Worm (Caenorhabditis elegans): ENCODE results near the gene Y54G2A.10.
A peak's percentile ranks its signal among the peaks of the same experiment; 100 is the strongest.

The Y54G2A.10 gene

ce11 chrIV:2842162-2842561 lies 42.7 kb downstream of the Y54G2A.10 start, which contains the start of gene clec-84:
Gene clec-84, plus strand, starts transcription at chrIV:2842462.
- TF ChIP-seq ztf-11 (tag; optimal IDR thresholded peaks at IDR 0.05): no peak
- TF ChIP-seq ZK546.5 (tag; optimal IDR thresholded peaks at IDR 0.05): no peak
- TF ChIP-seq pqm-1 (tag; optimal IDR thresholded peaks at IDR 0.05): no peak
- TF ChIP-seq mdl-1 (tag; optimal IDR thresholded peaks at IDR 0.05): no peak
- peak; percentile 2 for TF ChIP-seq elt-2 (tag; optimal IDR thresholded peaks at IDR 0.05)
- no peak for TF ChIP-seq ama-1 (optimal IDR thresholded peaks at IDR 0.05)

ce11 chrIV:2843882-2844281 lies 44.4 kb downstream of the Y54G2A.10 start, which contains the start of gene Y54G2A.15:
Gene Y54G2A.15, minus strand, starts transcription at chrIV:2843982.
- TF ChIP-seq skn-1 (tag; optimal IDR thresholded peaks at IDR 0.05): no peak
- no peak for TF ChIP-seq ceh-9 (tag; optimal IDR thresholded peaks at IDR 0.05)
- no peak for TF ChIP-seq mdl-1 (tag; optimal IDR thresholded peaks at IDR 0.05)
- no peak for TF ChIP-seq sea-2 (GFP tag; optimal IDR thresholded peaks at IDR 0.05)
- TF ChIP-seq nfya-1 (tag; optimal IDR thresholded peaks at IDR 0.05; ENCODE audit: insufficient read depth): no peak
- TF ChIP-seq pha-4 (tag; optimal IDR thresholded peaks at IDR 0.05): no peak
- no peak for TF ChIP-seq elt-1 (tag; optimal IDR thresholded peaks at IDR 0.05)
- TF ChIP-seq nhr-76 (tag; optimal IDR thresholded peaks at IDR 0.05): no peak
- no peak for TF ChIP-seq fkh-2 (tag; optimal IDR thresholded peaks at IDR 0.05)
- TF ChIP-seq eor-1 (tag; optimal IDR thresholded peaks at IDR 0.05): no peak
- TF ChIP-seq hmg-11 (tag; optimal IDR thresholded peaks at IDR 0.05): no peak
- TF ChIP-seq nhr-25 (tag; optimal IDR thresholded peaks at IDR 0.05): no peak
- no peak for TF ChIP-seq nhr-23 (tag; optimal IDR thresholded peaks at IDR 0.05)
- no peak for TF ChIP-seq daf-12 (tag; optimal IDR thresholded peaks at IDR 0.05)
- no peak for TF ChIP-seq nhr-28 (tag; optimal IDR thresholded peaks at IDR 0.05)
- TF ChIP-seq ztf-4 (tag; optimal IDR thresholded peaks at IDR 0.05): no peak
- TF ChIP-seq lsy-12 (tag; optimal IDR thresholded peaks at IDR 0.05): no peak
- no peak for TF ChIP-seq mml-1 (tag; optimal IDR thresholded peaks at IDR 0.05)
- TF ChIP-seq nhr-237 (tag; optimal IDR thresholded peaks at IDR 0.05): no peak
- TF ChIP-seq egl-27 (tag; optimal IDR thresholded peaks at IDR 0.05): no peak

- TF ChIP-seq pha-4 (tag; optimal IDR thresholded peaks at IDR 0.05): peak; percentile 98
- TF ChIP-seq elt-2 (tag; optimal IDR thresholded peaks at IDR 0.05): peak; percentile 9
- no peak for TF ChIP-seq unc-39 (tag; optimal IDR thresholded peaks at IDR 0.05)
- TF ChIP-seq zag-1 (tag; optimal IDR thresholded peaks at IDR 0.05): no peak
- TF ChIP-seq lin-15B (tag; optimal IDR thresholded peaks at IDR 0.05): peak; percentile 36
Observed at ce11 chrIV:2846264-2846663, 46.8 kb downstream of the Y54G2A.10 start, which contains the start of gene Y54G2A.40. Gene Y54G2A.40, plus strand, starts transcription at chrIV:2846476.

DNA sequence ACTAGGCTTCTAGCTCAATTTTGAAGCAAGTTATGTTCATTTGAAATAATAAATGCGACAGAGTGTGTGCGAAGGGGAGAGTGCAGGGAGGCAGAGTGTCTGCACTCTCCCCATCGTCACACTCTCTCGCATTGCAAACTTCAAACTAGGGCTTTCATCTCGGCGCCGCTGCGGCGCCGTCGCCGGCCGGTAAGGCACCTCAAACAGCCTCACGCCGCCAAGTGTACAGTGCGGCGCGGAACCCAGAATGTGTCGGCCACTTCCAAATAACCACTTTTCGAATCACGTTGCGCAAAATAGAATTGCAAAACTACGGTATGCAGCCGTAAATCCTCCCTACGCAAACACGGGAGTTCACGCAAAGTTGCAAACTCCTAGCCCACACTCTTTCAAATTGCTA lies 49.8 kb downstream of the Y54G2A.10 start:
- TF ChIP-seq ceh-9 (tag; optimal IDR thresholded peaks at IDR 0.05): no peak
- TF ChIP-seq nhr-12 (tag; optimal IDR thresholded peaks at IDR 0.05): no peak
- TF ChIP-seq R02D3.7 (tag; optimal IDR thresholded peaks at IDR 0.05): no peak

DNA sequence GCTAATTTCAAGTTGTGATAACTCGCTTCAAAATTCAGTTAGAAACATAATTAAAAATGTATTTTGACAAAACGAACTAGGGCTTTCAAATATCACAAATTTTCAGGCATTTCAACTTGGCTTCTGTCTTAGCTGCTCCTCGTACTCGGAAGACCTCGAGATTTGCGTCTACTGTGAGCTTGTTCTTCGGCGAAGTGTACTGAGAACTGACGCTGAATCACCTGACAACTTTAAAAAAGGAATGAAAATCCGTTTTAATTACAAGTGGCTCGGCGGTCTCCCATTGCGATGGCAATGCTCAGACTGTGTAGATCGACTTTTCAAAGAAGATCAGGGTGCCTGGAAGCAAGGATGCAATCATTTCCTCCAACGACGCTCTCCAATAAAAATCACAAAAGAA lies 51.1 kb downstream of the Y54G2A.10 start, which contains the start of gene clec-85:
clec-85 (plus strand) TSS at position 301 of the 400 bp plus-strand sequence.
- TF ChIP-seq nfya-1 (tag; optimal IDR thresholded peaks at IDR 0.05; ENCODE audit: insufficient read depth) (no peak), lin-39 (tag; optimal IDR thresholded peaks at IDR 0.05) (no peak), sea-2 (GFP tag; optimal IDR thresholded peaks at IDR 0.05) (no peak), ceh-16 (tag; optimal IDR thresholded peaks at IDR 0.05) (no peak), ztf-11 (tag; optimal IDR thresholded peaks at IDR 0.05) (no peak), ceh-28 (tag; optimal IDR thresholded peaks at IDR 0.05) (no peak), daf-12 (tag; optimal IDR thresholded peaks at IDR 0.05) (no peak), tbx-2 (tag; optimal IDR thresholded peaks at IDR 0.05) (no peak), nhr-28 (tag; optimal IDR thresholded peaks at IDR 0.05) (no peak), elt-1 (tag; optimal IDR thresholded peaks at IDR 0.05) (no peak), R02D3.7 (tag; optimal IDR thresholded peaks at IDR 0.05) (no peak), pqm-1 (tag; optimal IDR thresholded peaks at IDR 0.05) (no peak), aly-2 (tag; optimal IDR thresholded peaks at IDR 0.05) (no peak), elt-2 (tag; optimal IDR thresholded peaks at IDR 0.05) (no peak), unc-39 (tag; optimal IDR thresholded peaks at IDR 0.05) (no peak), nhr-77 (tag; optimal IDR thresholded peaks at IDR 0.05) (no peak), nhr-25 (tag; optimal IDR thresholded peaks at IDR 0.05) (no peak), ztf-4 (tag; optimal IDR thresholded peaks at IDR 0.05) (no peak)

Measured in whole organism, L3 larva.